Worm (Caenorhabditis elegans) whole organism, L4 larva: ENCODE measurements around the gene plp-1.

ENCODE experiments used
- F26F4.8 ChIP-seq: fragments of 200-800 bp; sonication (Bioruptor generic); conservative IDR thresholded peaks from 2 replicates; pipeline ENCODE4 v1.3.6; 2022; ENCODE audit warnings: missing genetic modification characterization, missing compliant biosample characterization
- R02D3.7 ChIP-seq: fragments of 150-350 bp; sonication (generic microtip); optimal IDR thresholded peaks from 3 replicates; lab custom pipeline; 2014; ENCODE audit warnings: missing biosample characterization, missing genetic modification characterization
- T26A8.4 ChIP-seq: fragments of 200-800 bp; sonication (Bioruptor generic); IDR thresholded peaks from 2 replicates; pipeline ENCODE4 v1.3.6; 2022; ENCODE audit warnings: missing genetic modification characterization, missing compliant biosample characterization
- ZK337.2 ChIP-seq: fragments of 200-800 bp; sonication (Bioruptor generic); IDR thresholded peaks from 2 replicates; pipeline ENCODE4 v1.3.6; 2022; ENCODE audit warnings: missing genetic modification reagents, missing genetic modification characterization, missing compliant biosample characterization
- fos-1 ChIP-seq: fragments of 150-350 bp; optimal IDR thresholded peaks from 2 replicates; lab custom pipeline; 2014; ENCODE audit warnings: missing biosample characterization, missing genetic modification characterization
- lin-13 ChIP-seq: fragments of 150-350 bp; optimal IDR thresholded peaks from 2 replicates; lab custom pipeline; 2014; ENCODE audit warnings: missing biosample characterization, missing genetic modification reagents, missing genetic modification characterization
- nhr-11 ChIP-seq: fragments of 150-350 bp; optimal IDR thresholded peaks from 2 replicates; lab custom pipeline; 2014; ENCODE audit warnings: missing biosample characterization, missing genetic modification characterization
- nhr-6 ChIP-seq: fragments of 150-350 bp; optimal IDR thresholded peaks from 2 replicates; lab custom pipeline; 2014; ENCODE audit warnings: missing biosample characterization, missing genetic modification characterization
- nhr-77 ChIP-seq: fragments of 150-350 bp; optimal IDR thresholded peaks from 2 replicates; lab custom pipeline; 2014; ENCODE audit warnings: missing biosample characterization, missing genetic modification characterization
- zfp-3 ChIP-seq: fragments of 200-800 bp; sonication (Bioruptor generic); conservative IDR thresholded peaks from 2 replicates; pipeline ENCODE4 v1.3.6; 2022; ENCODE audit warnings: missing genetic modification reagents, missing genetic modification characterization, missing compliant biosample characterization

ce11 chrIV:7605413-7605812, 27.7 kb upstream of the plp-1 start:
- TF ChIP-seq zfp-3 (GFP tag; lab: Robert Waterston, UW) (no peak), nhr-6 (tag; lab: Kevin White, UChicago) (no peak), nhr-77 (tag; lab: Kevin White, UChicago) (no peak), lin-13 (GFP tag; lab: Kevin White, UChicago) (no peak), fos-1 (tag; lab: Kevin White, UChicago) (no peak), nhr-11 (tag; lab: Kevin White, UChicago) (no peak), F26F4.8 (GFP tag; lab: Robert Waterston, UW) (no peak), ZK337.2 (GFP tag; lab: Robert Waterston, UW) (no peak), T26A8.4 (GFP tag; lab: Robert Waterston, UW) (no peak), R02D3.7 (tag; lab: Kevin White, UChicago) (no peak)
